Fruit fly (Drosophila melanogaster) whole organism, prepupa: ENCODE data around the gene Scm.
A peak's percentile ranks its signal among the peaks of the same experiment; 100 is the strongest.
"Not testable (repeated sequence)": the region's sequence is repeated elsewhere in the genome, so short reads cannot be mapped to it uniquely, and the experiment has no call there.

ENCODE experiments used
- CG11294 ChIP-seq: fragments of 200-800 bp; sonication (Bioruptor generic); IDR thresholded peaks from 2 replicates; pipeline ENCODE4 v1.3.6; 2022; ENCODE audit warnings: missing biosample characterization, missing genetic modification characterization
- CG1621 ChIP-seq: fragments of 200-800 bp; sonication (Bioruptor generic); optimal IDR thresholded peaks from 3 replicates; lab custom pipeline; 2018; ENCODE audit warnings: missing biosample characterization, mild to moderate bottlenecking, missing genetic modification characterization
- CG16779 ChIP-seq: fragments of 200-800 bp; sonication (Bioruptor generic); optimal IDR thresholded peaks from 3 replicates; lab custom pipeline; 2017; ENCODE audit warnings: missing biosample characterization, mild to moderate bottlenecking, missing genetic modification characterization
- CG31627 ChIP-seq: fragments of 200-800 bp; sonication (Bioruptor generic); optimal IDR thresholded peaks from 3 replicates; lab custom pipeline; 2016; ENCODE audit warnings: missing biosample characterization, missing genetic modification characterization
- CG32006 ChIP-seq: fragments of 200-800 bp; sonication (Bioruptor generic); optimal IDR thresholded peaks from 3 replicates; lab custom pipeline; 2017; ENCODE audit warnings: missing biosample characterization, mild to moderate bottlenecking, missing genetic modification characterization
- CG3919 ChIP-seq: fragments of 200-800 bp; sonication (Bioruptor generic); optimal IDR thresholded peaks from 3 replicates; lab custom pipeline; 2016; ENCODE audit warnings: missing biosample characterization, missing genetic modification characterization
- CG4318 ChIP-seq: fragments of 200-800 bp; sonication (Bioruptor generic); optimal IDR thresholded peaks from 3 replicates; lab custom pipeline; 2017; ENCODE audit warnings: missing biosample characterization, mild to moderate bottlenecking, missing genetic modification characterization
- CG6163 ChIP-seq: fragments of 200-800 bp; sonication (Bioruptor generic); IDR thresholded peaks from 3 replicates; pipeline ENCODE4 v1.3.6; 2022; ENCODE audit warnings: missing biosample characterization, missing genetic modification characterization
- CG6276 ChIP-seq: fragments of 200-800 bp; sonication (Bioruptor generic); optimal IDR thresholded peaks from 2 replicates; lab custom pipeline; 2017; ENCODE audit warnings: missing biosample characterization, mild to moderate bottlenecking, missing genetic modification characterization
- CG6854 ChIP-seq: fragments of 200-800 bp; sonication (Bioruptor generic); optimal IDR thresholded peaks from 2 replicates; lab custom pipeline; 2017; ENCODE audit warnings: missing biosample characterization, mild to moderate bottlenecking, missing genetic modification characterization
- CG7368 ChIP-seq: fragments of 200-800 bp; sonication (Bioruptor generic); optimal IDR thresholded peaks from 3 replicates; lab custom pipeline; 2016; ENCODE audit warnings: missing biosample characterization, missing genetic modification characterization
- CG8119 ChIP-seq: fragments of 200-800 bp; sonication (Bioruptor generic); IDR thresholded peaks from 3 replicates; pipeline ENCODE4 v1.3.6; 2022; ENCODE audit warnings: missing biosample characterization, missing genetic modification characterization
- CG9139 ChIP-seq: fragments of 200-800 bp; sonication (Bioruptor generic); optimal IDR thresholded peaks from 3 replicates; lab custom pipeline; 2017; ENCODE audit warnings: missing biosample characterization, mild to moderate bottlenecking, missing genetic modification characterization
- Eip78C ChIP-seq: fragments of 200-800 bp; sonication (Bioruptor generic); peaks from one replicate; lab custom pipeline; 2016; ENCODE audit warnings: missing biosample characterization, missing genetic modification characterization
- Eip93F ChIP-seq: fragments of 200-800 bp; sonication (Bioruptor generic); optimal IDR thresholded peaks from 2 replicates; lab custom pipeline; 2016; ENCODE audit warnings: missing biosample characterization, mild to moderate bottlenecking, missing genetic modification characterization
- Gug ChIP-seq: fragments of 200-800 bp; sonication (Bioruptor generic); IDR thresholded peaks from 2 replicates; pipeline ENCODE4 v1.3.6; 2022; ENCODE audit warnings: missing biosample characterization, missing genetic modification characterization
- Hr39 ChIP-seq: fragments of 200-800 bp; sonication (Bioruptor generic); optimal IDR thresholded peaks from 2 replicates; lab custom pipeline; 2016; ENCODE audit warnings: missing biosample characterization, missing genetic modification characterization
- Hr4 ChIP-seq: fragments of 200-800 bp; sonication (Bioruptor generic); optimal IDR thresholded peaks from 3 replicates; lab custom pipeline; 2016; ENCODE audit warnings: missing biosample characterization, missing genetic modification characterization
- Smox ChIP-seq: fragments of 200-800 bp; sonication (Bioruptor generic); optimal IDR thresholded peaks from 3 replicates; lab custom pipeline; 2016; ENCODE audit warnings: missing biosample characterization, missing genetic modification characterization
- Sox14 ChIP-seq: fragments of 200-800 bp; sonication (Bioruptor generic); optimal IDR thresholded peaks from 3 replicates; lab custom pipeline; 2016; ENCODE audit warnings: missing biosample characterization, missing genetic modification characterization
- Sox15 ChIP-seq: fragments of 200-800 bp; sonication (Bioruptor generic); optimal IDR thresholded peaks from 3 replicates; lab custom pipeline; 2016; ENCODE audit warnings: missing biosample characterization, missing genetic modification characterization
- achi ChIP-seq: fragments of 200-800 bp; sonication (Bioruptor generic); optimal IDR thresholded peaks from 3 replicates; lab custom pipeline; 2016; ENCODE audit warnings: missing biosample characterization, missing genetic modification characterization
- acj6 ChIP-seq: fragments of 200-800 bp; sonication (Bioruptor generic); optimal IDR thresholded peaks from 3 replicates; lab custom pipeline; 2016; ENCODE audit warnings: missing biosample characterization, missing genetic modification characterization
- cyc ChIP-seq: fragments of 200-800 bp; sonication (Bioruptor generic); optimal IDR thresholded peaks from 3 replicates; lab custom pipeline; 2016; ENCODE audit warnings: missing biosample characterization, missing genetic modification characterization
- dac ChIP-seq: fragments of 200-800 bp; sonication (Bioruptor generic); optimal IDR thresholded peaks from 2 replicates; lab custom pipeline; 2017; ENCODE audit warnings: missing biosample characterization, mild to moderate bottlenecking, missing genetic modification characterization
- dsx ChIP-seq: fragments of 200-800 bp; optimal IDR thresholded peaks from 3 replicates; lab custom pipeline; 2019; ENCODE audit warnings: missing biosample characterization, mild to moderate bottlenecking, missing genetic modification characterization, moderate library complexity; ENCODE audit not compliant: poor library complexity, severe bottlenecking
- eg ChIP-seq: fragments of 200-800 bp; sonication (Bioruptor generic); IDR thresholded peaks from 3 replicates; pipeline ENCODE4 v1.3.6; 2022; ENCODE audit warnings: missing biosample characterization, missing genetic modification characterization
- esn ChIP-seq: fragments of 200-800 bp; sonication (Bioruptor generic); optimal IDR thresholded peaks from 2 replicates; lab custom pipeline; 2016; ENCODE audit warnings: missing biosample characterization, mild to moderate bottlenecking, missing genetic modification characterization, moderate library complexity
- fkh ChIP-seq: fragments of 200-800 bp; sonication (Bioruptor generic); optimal IDR thresholded peaks from 3 replicates; lab custom pipeline; 2017; ENCODE audit warnings: missing biosample characterization, mild to moderate bottlenecking, missing genetic modification characterization, moderate library complexity
- lz ChIP-seq: fragments of 200-800 bp; sonication (Bioruptor generic); optimal IDR thresholded peaks from 3 replicates; lab custom pipeline; 2016; ENCODE audit warnings: missing biosample characterization, missing genetic modification characterization
- net ChIP-seq: fragments of 200-800 bp; sonication (Bioruptor generic); optimal IDR thresholded peaks from 3 replicates; lab custom pipeline; 2016; ENCODE audit warnings: missing biosample characterization, missing genetic modification characterization
- ss ChIP-seq, 2 experiments: fragments of 200-800 bp; sonication (Bioruptor generic); optimal IDR thresholded peaks; 2 replicates in 1 of 2; 3 replicates in 1 of 2; lab custom pipeline; 2017 to 2018; ENCODE audit warnings: mild to moderate bottlenecking in 2 of 2, missing biosample characterization in 2 of 2, missing genetic modification characterization in 2 of 2, moderate library complexity in 1 of 2
- svp ChIP-seq: fragments of 200-800 bp; sonication (Bioruptor generic); peaks from one replicate; lab custom pipeline; 2016; ENCODE audit warnings: missing biosample characterization, missing genetic modification characterization
- vri ChIP-seq: fragments of 200-800 bp; sonication (Bioruptor generic); optimal IDR thresholded peaks from 3 replicates; lab custom pipeline; 2016; ENCODE audit warnings: missing biosample characterization, mild to moderate bottlenecking, missing genetic modification characterization

Scm gene

DNA sequence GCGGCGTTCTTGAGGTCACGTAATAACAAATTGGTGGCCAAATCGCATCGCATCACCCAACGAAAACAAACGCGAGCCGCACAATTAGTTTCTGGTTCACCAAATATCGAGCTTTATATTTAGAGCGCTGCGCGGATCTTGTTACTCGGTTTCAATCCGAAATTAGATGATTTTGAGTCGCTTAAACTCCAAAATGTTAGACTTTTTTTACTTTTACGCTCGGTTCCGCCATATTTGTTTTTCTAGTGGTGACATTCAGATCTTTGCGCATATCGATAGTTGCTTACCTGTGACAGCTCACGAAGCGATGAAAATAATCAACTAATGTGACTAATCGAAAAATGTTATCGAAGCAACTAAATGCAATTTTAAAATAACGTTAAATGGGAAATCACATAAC lies at the start of gene Scm:
Gene Scm (minus strand): TSS at position 251 of the 400 bp plus-strand sequence.
- TF ChIP-seq CG7368 (GFP tag; lab: Kevin White, UChicago) (no peak), CG6276 (GFP tag; lab: Kevin White, UChicago) (no peak), esn (peak; percentile 15), achi (GFP tag; lab: Kevin White, UChicago) (peak; percentile 65), vri (GFP tag; lab: Kevin White, UChicago) (peak; percentile 70), fkh (GFP tag; lab: Kevin White, UChicago) (peak; percentile 79)
- TF ChIP-seq, all 60 proteins: peak for 4

DNA sequence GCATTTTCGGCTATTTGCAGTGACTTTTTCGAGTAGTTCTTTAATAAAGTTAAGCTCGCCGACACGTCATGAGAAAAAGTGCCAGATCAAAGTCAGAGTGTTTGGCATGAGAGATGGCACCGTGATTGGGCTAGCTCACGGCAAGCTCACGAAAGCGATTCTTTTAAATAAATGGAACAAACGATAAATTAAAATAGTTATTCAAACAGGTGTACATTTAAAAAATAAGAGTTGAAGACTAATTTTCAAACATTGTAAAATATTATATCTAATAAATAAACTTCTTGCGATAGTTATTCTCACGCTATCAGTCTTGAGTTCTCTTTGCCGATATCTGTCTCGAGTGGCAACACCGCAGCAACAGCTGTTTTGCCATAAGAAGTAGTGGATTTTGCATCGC lies 48.0 kb upstream of the Scm start, which contains the start of the genes eca and CG18542:
Gene eca (minus strand): TSS at position 101 of the 400 bp plus-strand sequence.
Gene CG18542 (plus strand): TSS at position 385 of the 400 bp plus-strand sequence.
- TF ChIP-seq CG8119 (GFP tag; lab: Robert Waterston, UW); CG6163 (GFP tag; lab: Robert Waterston, UW); achi (GFP tag; lab: Kevin White, UChicago): not testable (repeated sequence)

DNA sequence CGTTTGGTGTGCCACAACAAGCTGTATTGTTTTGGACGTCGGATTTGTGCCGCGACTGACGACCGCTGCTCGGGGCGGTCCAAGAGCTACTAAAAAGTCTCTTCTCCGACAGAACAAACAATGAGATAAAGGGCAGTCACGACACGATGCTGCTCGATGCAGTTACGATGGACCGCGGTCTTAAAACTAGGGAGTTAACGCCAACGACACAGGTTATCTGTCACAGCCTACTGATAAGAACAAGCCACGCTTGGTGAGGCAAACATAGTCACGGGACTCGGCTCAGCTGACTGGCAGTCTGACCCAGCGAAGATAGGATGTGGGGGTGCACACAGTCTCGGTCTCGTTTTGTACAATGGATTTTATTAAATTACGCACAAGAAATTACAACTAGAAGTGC lies 46.7 kb upstream of the Scm start, which contains the start of gene CG9444:
Gene CG9444 (minus strand): TSS at position 140 of the 400 bp plus-strand sequence.
- TF ChIP-seq svp (GFP tag; lab: Kevin White, UChicago) (peak; percentile 93), Smox (GFP tag; lab: Kevin White, UChicago) (no peak), Eip78C (peak; percentile 11)
- TF ChIP-seq, all 60 proteins: peak for 2

DNA sequence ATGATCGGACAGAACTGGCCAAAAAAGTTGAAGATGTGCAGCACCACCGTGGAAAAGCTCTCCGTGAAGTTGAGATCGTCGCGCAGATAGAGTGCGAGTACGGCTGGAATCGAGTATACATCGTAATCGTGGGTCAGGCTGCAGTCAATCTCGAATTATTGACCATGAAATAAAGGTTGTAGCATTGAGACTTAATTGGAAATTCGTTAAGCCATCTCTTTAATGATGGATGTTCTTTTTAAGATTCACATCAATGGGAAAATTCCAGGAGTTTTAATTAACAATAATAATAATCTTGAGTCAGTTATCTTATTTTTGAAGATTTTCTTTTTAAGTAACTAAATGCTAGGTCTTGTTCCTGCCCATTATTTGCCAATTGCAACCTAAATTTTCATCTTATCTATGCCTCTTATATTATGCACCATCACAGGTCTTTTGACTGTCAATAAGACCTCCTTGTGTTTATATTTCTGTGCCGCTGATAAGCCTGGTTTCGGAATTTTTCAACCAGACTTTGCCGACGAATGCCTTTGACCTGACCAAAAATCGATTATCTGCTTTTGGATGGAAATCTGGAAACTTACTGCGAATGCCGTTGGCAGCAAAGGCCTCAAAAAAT lies 45.8 kb upstream of the Scm start:
- TF ChIP-seq svp (GFP tag; lab: Kevin White, UChicago): peak; percentile 94
- TF ChIP-seq achi (GFP tag; lab: Kevin White, UChicago): no peak
- TF ChIP-seq, all 60 proteins: peak for 1

DNA sequence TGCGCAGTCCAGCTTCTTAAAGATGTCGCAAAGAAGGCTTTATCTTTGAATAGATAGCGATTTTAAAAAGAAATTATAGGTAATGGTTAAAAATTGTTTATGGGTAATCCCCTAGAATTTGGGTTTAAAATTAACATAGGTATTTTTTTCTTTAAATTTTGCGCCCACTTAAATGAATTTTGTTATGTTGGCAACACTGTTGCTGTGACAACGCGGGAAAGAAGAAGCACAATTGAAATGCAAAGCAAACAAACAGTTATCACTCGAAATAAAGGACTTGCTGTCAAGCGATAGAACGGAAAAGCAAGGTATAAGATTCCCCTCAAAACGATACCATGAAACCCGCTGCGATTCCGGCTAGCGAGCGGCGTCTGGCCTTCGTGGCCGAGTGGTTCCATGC lies 42.3 kb upstream of the Scm start, which contains the start of gene nmdyn-D7:
Gene nmdyn-D7 (plus strand): TSS at position 194 of the 400 bp plus-strand sequence.
- TF ChIP-seq esn (peak; percentile 5), fkh (GFP tag; lab: Kevin White, UChicago) (peak; percentile 92), dsx (GFP tag; lab: Kevin White, UChicago) (peak; percentile 58), CG16779 (tag; lab: Kevin White, UChicago) (no peak), Eip78C (peak; percentile 29), CG32006 (GFP tag; lab: Kevin White, UChicago) (no peak), achi (GFP tag; lab: Kevin White, UChicago) (peak; percentile 36), Gug (GFP tag; lab: Robert Waterston, UW) (no peak)

DNA sequence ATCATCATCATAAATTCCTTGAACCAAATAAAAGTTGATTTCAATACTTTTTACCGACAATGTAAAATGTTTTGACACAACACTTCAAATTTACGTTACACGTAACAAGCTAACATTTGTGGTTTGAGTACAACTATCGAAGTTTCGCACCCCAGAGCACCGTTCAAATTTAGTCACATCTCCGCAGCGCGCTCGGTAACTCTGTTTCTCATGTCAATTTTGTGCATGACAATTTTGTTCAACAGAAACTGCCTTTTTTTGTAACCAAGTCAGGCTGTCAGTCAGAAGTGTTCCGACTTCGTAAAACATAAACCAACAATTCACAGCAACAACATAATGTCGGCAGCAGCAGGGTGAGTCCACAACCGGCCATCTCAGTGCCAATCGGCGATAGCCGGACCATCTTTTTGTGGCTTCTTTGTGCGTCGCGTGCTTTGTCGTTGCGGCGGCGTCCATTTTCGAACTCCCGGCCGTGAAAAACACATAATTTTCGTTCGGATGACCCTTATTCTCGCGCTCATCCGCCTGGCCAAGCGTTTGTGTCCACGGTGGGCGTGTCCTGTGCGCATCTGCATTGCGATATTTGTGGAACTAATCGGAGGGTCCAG lies 40.4 kb upstream of the Scm start, which contains the start of gene p23:
Gene p23 (plus strand): TSS at position 194 of the 608 bp plus-strand sequence.
- TF ChIP-seq CG1621 (tag; lab: Kevin White, UChicago) (no peak), eg (GFP tag; lab: Robert Waterston, UW) (0 out of 3 replicates have a peak, but pooled peaks have one; percentile 9), fkh (GFP tag; lab: Kevin White, UChicago) (peak; percentile 11), CG9139 (GFP tag; lab: Kevin White, UChicago) (peak; percentile 9), achi (GFP tag; lab: Kevin White, UChicago) (peak; percentile 81), Eip93F (GFP tag; lab: Kevin White, UChicago) (no peak), ss (GFP tag; optimal IDR thresholded peaks at IDR 0.05; lab: Kevin White, UChicago) (peak in 1 of 2 experiments; percentile 43), dsx (GFP tag; lab: Kevin White, UChicago) (peak; percentile 34), Sox14 (peak; percentile 66)

DNA sequence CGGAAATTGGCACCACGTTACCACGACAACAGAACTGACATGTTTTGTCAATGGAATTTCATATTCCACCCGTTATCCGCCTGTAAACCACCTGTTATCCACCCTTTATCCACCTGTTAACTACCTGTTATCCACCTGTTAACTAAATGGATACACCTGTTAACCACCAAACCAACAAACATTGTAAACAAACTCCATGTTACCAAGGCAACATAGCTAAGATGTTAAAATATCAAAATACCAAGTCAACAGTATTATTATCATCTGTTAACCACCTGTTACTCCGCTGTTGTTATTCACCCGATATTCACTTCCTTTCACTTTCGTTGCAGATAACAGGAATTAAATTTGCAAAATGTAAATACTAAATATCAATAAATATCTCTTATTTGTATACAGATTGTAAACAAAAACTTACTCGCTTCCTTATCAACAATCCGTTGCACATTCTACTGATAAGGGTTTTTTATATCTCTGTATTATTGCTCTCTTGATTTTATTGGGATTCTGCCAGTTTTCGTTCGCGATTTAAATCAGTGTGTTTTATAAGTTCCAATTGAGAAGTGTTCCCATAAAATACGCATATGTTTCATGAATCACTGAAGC lies 37.7 kb upstream of the Scm start, which contains the start of gene Nepl12:
Gene Nepl12 (plus strand): TSS at position 556 of the 606 bp plus-strand sequence.
- no peak for TF ChIP-seq CG11294
- TF ChIP-seq net (GFP tag; lab: Kevin White, UChicago): no peak
- TF ChIP-seq CG31627 (GFP tag; lab: Kevin White, UChicago): no peak
- TF ChIP-seq acj6 (GFP tag; lab: Kevin White, UChicago): no peak
- TF ChIP-seq CG4318 (GFP tag; lab: Kevin White, UChicago): no peak
- no peak for TF ChIP-seq dac (GFP tag; lab: Kevin White, UChicago)
- no peak for TF ChIP-seq CG3919 (GFP tag; lab: Kevin White, UChicago)
- no peak for TF ChIP-seq Gug (GFP tag; lab: Robert Waterston, UW)
- TF ChIP-seq fkh (GFP tag; lab: Kevin White, UChicago): no peak
- no peak for TF ChIP-seq Hr39 (GFP tag; lab: Kevin White, UChicago)
- no peak for TF ChIP-seq Sox15 (GFP tag; lab: Kevin White, UChicago)
- TF ChIP-seq cyc: no peak
- TF ChIP-seq lz (GFP tag; lab: Kevin White, UChicago): no peak
- no peak for TF ChIP-seq CG6854
- peak; percentile 8 for TF ChIP-seq achi (GFP tag; lab: Kevin White, UChicago)
- TF ChIP-seq esn: no peak
- TF ChIP-seq Hr4 (GFP tag; lab: Kevin White, UChicago): no peak
